Fruit fly (Drosophila melanogaster): ENCODE results near the gene Polr1C.

- TF ChIP-seq CG10348 (GFP tag; IDR thresholded peaks at IDR 0.05) (no peak), CG15710 (tag; optimal IDR thresholded peaks at IDR 0.05) (no peak), Pif1A (GFP tag; optimal IDR thresholded peaks at IDR 0.05) (no peak), EcR (GFP tag; optimal IDR thresholded peaks at IDR 0.05) (peak; percentile 70), CG13204 (GFP tag; optimal IDR thresholded peaks at IDR 0.05) (no peak), Snoo (tag; optimal IDR thresholded peaks at IDR 0.05) (no peak), rn (GFP tag; IDR thresholded peaks at IDR 0.05) (no peak), fd96Ca (GFP tag; IDR thresholded peaks at IDR 0.05) (peak; percentile 18; the same call in 1 of the 3 replicates), CG34367 (tag; optimal IDR thresholded peaks at IDR 0.05) (no peak)
Observed at dm6 chr2L:4973731-4974415, 5.1 kb downstream of the Polr1C start, which contains the start of gene mRpL28.
